Worm (Caenorhabditis elegans): Measurements from ENCODE around the gene F27D9.2.

Gene F27D9.2

ce11 chrX:7655469-7656003, 17.3 kb upstream of the F27D9.2 start:
- peak in 1 of 2 experiments; percentile 5 for TF ChIP-seq hif-1 (tag; optimal IDR thresholded peaks at IDR 0.05)
- peak; percentile 18 to 39 for TF ChIP-seq mdl-1 (tag; optimal IDR thresholded peaks at IDR 0.05)
- no peak; the same call in 1 of the 2 replicates for TF ChIP-seq madf-9 (GFP tag; conservative IDR thresholded peaks at IDR 0.05)
- TF ChIP-seq ceh-82 (tag; optimal IDR thresholded peaks at IDR 0.05): no peak
- 0 out of 2 replicates have a peak, but pooled peaks have one; percentile 8 for TF ChIP-seq Y48G9A.11 (GFP tag; IDR thresholded peaks at IDR 0.05)
- TF ChIP-seq hlh-30 (tag; optimal IDR thresholded peaks at IDR 0.05; ENCODE audit: insufficient read depth): peak; percentile 75

ce11 chrX:7656875-7657274, 15.9 kb upstream of the F27D9.2 start, which contains the start of gene F27D9.12:
F27D9.12 (minus strand) TSS chrX:7656975.
- TF ChIP-seq unc-39 (tag; optimal IDR thresholded peaks at IDR 0.05) (no peak), lsy-2 (tag; optimal IDR thresholded peaks at IDR 0.05) (peak in 1 of 2 experiments; percentile 14)

DNA sequence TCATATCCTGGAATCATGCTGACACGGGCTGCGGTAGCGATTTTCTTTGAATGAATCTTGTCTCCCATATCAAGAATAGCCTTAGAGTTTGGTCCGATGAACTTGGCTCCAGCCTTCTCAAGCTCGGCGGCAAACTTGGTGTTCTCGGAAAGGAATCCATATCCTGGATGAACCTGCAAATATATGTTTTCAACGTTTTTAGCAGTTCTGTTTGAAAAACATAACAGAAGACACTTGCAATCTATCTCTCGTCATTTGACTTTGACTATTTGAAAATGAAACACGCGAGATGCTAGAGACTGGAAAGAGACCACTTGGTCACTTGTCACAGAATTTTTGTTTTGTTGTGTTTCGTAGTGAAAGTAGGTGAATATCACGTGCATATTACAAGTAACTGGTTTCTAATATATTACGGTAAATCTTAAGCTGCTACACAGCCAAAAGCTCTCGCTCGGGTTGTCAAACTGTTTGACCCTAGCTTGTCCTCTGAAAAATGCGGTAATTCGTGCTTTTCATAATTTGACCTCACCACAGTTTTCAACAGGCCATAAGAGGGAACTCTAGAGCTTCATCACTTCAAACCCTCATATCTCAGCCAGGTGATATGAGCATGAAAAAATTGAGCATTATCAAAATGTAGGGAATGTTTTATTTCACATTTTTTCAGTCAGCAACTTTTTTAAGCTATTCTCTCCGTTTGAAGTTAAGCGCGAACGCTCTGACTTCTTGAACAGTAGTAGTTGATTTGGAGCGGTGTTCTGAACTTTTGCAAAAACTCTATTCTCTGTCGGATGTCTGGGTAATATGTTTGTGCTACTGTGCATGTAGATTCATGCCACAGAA, 13.0 kb upstream of the F27D9.2 start:
- TF ChIP-seq unc-39 (tag; optimal IDR thresholded peaks at IDR 0.05): no peak
- no peak for TF ChIP-seq set-16 (GFP tag; IDR thresholded peaks at IDR 0.05)
- no peak for TF ChIP-seq nhr-41 (GFP tag; IDR thresholded peaks at IDR 0.05)
- peak; percentile 15 for TF ChIP-seq mxl-3 (GFP tag; optimal IDR thresholded peaks at IDR 0.05)
- TF ChIP-seq ctbp-1 (GFP tag; IDR thresholded peaks at IDR 0.05): no peak
- TF ChIP-seq lsy-2 (tag; optimal IDR thresholded peaks at IDR 0.05): peak in 1 of 2 experiments; percentile 24
- no peak for TF ChIP-seq jun-1 (tag; optimal IDR thresholded peaks at IDR 0.05)
- peak; percentile 1 for TF ChIP-seq dve-1 (tag; optimal IDR thresholded peaks at IDR 0.05; ENCODE audit: insufficient read depth)
- no peak for TF ChIP-seq rbr-2 (tag; optimal IDR thresholded peaks at IDR 0.05)
- TF ChIP-seq hlh-30 (tag; optimal IDR thresholded peaks at IDR 0.05; ENCODE audit: insufficient read depth): peak; percentile 77
- peak in 1 of 2 experiments; percentile 9 for TF ChIP-seq daf-16 (GFP tag; optimal IDR thresholded peaks at IDR 0.05)
- TF ChIP-seq daf-16 (tag; optimal IDR thresholded peaks at IDR 0.05): peak; percentile 16
- no peak for TF ChIP-seq saeg-2 (GFP tag; IDR thresholded peaks at IDR 0.05)
- TF ChIP-seq mdl-1 (tag; optimal IDR thresholded peaks at IDR 0.05): peak in 1 of 2 experiments; percentile 44
- TF ChIP-seq ceh-28 (tag; optimal IDR thresholded peaks at IDR 0.05): no peak
- TF ChIP-seq madf-5 (GFP tag; IDR thresholded peaks at IDR 0.05): no peak
- peak in 1 of 2 experiments; percentile 47 for TF ChIP-seq unc-62 (GFP tag; optimal IDR thresholded peaks at IDR 0.05 in 1 of 2)
- no peak for TF ChIP-seq unc-62 (tag; optimal IDR thresholded peaks at IDR 0.05)
- no peak for TF ChIP-seq ces-1 (GFP tag; optimal IDR thresholded peaks at IDR 0.05)
- TF ChIP-seq mep-1 (tag; optimal IDR thresholded peaks at IDR 0.05): peak; percentile 3
- no peak for TF ChIP-seq Y75B8A.6 (GFP tag; IDR thresholded peaks at IDR 0.05)
- peak; percentile 6 for TF ChIP-seq hlh-11 (tag; optimal IDR thresholded peaks at IDR 0.05)
- TF ChIP-seq ZK337.2 (GFP tag; IDR thresholded peaks at IDR 0.05): no peak
- peak; percentile 84 for TF ChIP-seq nhr-28 (tag; optimal IDR thresholded peaks at IDR 0.05)
- TF ChIP-seq zfp-3 (GFP tag; conservative IDR thresholded peaks at IDR 0.05): no peak
- peak; percentile 92 for TF ChIP-seq aha-1 (tag)

DNA sequence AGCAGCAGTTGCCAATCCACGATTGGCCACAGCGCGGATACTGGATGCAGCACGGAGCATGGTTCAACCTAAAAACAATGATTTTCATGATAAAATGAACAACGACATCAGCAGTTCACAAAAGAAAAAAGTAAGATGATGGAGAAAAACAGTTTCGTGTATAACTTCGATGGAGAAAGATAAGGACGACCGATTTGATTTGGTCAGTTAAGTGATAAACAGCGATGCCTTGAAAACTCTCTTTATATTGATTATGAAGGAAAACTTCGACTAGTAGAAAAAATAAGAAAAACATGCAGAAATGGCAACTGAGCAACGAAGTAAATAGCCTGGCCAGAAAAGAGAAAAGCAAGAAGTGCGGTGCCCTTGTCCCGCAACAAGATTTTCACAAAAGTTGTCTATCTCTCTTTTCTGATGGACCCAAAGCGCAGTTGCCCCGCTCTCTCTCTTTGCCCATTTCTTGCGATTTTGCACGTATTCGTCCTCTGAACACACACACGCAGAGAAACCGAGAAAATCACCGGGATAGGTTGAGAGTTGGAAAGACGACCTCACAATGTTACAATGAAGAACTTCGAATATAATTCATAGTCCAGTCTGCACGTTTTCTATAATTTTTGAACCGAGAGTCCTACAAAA, 11.8 kb upstream of the F27D9.2 start, which contains the start of gene pcca-1:
TSS of gene pcca-1 (minus strand) at position 68 of the 639 bp plus-strand sequence.
- TF ChIP-seq aha-1 (tag) (peak; percentile 100), hif-1 (tag; optimal IDR thresholded peaks at IDR 0.05) (peak; percentile 71 to 99), hmg-1.1 (GFP tag; IDR thresholded peaks at IDR 0.05) (peak; percentile 7; the same call in 1 of the 2 replicates), zip-11 (GFP tag; IDR thresholded peaks at IDR 0.05) (no peak), ztf-7 (tag; optimal IDR thresholded peaks at IDR 0.05) (peak; percentile 29), mdl-1 (tag; optimal IDR thresholded peaks at IDR 0.05) (peak in 1 of 2 experiments; percentile 27), lin-39 (tag; optimal IDR thresholded peaks at IDR 0.05) (no peak), ceh-82 (tag; optimal IDR thresholded peaks at IDR 0.05) (no peak), unc-62 (GFP tag; optimal IDR thresholded peaks at IDR 0.05 in 1 of 2) (peak in 1 of 2 experiments; percentile 83), unc-62 (tag; optimal IDR thresholded peaks at IDR 0.05) (no peak), dmd-8 (GFP tag; IDR thresholded peaks at IDR 0.05) (no peak), daf-16 (GFP tag; optimal IDR thresholded peaks at IDR 0.05) (no peak), daf-16 (tag; optimal IDR thresholded peaks at IDR 0.05) (peak; percentile 91)
